Worm (Caenorhabditis elegans) whole organism, L4 larva: Measurements from ENCODE around the gene metl-18.

Source experiments
- F26F4.8 ChIP-seq: fragments of 200-800 bp; sonication (Bioruptor generic); conservative IDR thresholded peaks from 2 replicates; pipeline ENCODE4 v1.3.6; 2022; ENCODE audit warnings: missing genetic modification characterization, missing compliant biosample characterization
- F37D6.2 ChIP-seq: sonication (generic microtip); optimal IDR thresholded peaks from 2 replicates; lab custom pipeline; 2016; ENCODE audit warnings: mild to moderate bottlenecking, missing genetic modification characterization, missing compliant biosample characterization
- F44E2.7 ChIP-seq: fragments of 200-800 bp; sonication (Bioruptor generic); IDR thresholded peaks from 2 replicates; pipeline ENCODE4 v2.1.2; 2022; ENCODE audit warnings: missing genetic modification characterization, missing compliant biosample characterization
- F49E8.2 ChIP-seq: sonication (generic microtip); optimal IDR thresholded peaks from 2 replicates; lab custom pipeline; 2016; ENCODE audit warnings: missing compliant biosample characterization, mild to moderate bottlenecking, missing genetic modification characterization, borderline replicate concordance
- R02D3.7 ChIP-seq: fragments of 150-350 bp; sonication (generic microtip); optimal IDR thresholded peaks from 3 replicates; lab custom pipeline; 2014; ENCODE audit warnings: missing biosample characterization, missing genetic modification characterization
- Y105C5A.15 ChIP-seq: fragments of 200-800 bp; sonication (Bioruptor generic); IDR thresholded peaks from 2 replicates; pipeline ENCODE4 v1.3.6; 2022; ENCODE audit warnings: missing genetic modification characterization, missing compliant biosample characterization
- Y5F2A.4 ChIP-seq: fragments of 200-800 bp; sonication (Bioruptor generic); optimal IDR thresholded peaks from 2 replicates; lab custom pipeline; 2018; ENCODE audit warnings: mild to moderate bottlenecking, missing genetic modification characterization, missing compliant biosample characterization
- ama-1 ChIP-seq: fragments of 150-350 bp; optimal IDR thresholded peaks from 2 replicates; lab custom pipeline; 2014; ENCODE audit warnings: inconsistent platforms, mixed read lengths
- arid-1 ChIP-seq: fragments of 200-800 bp; sonication (Bioruptor generic); conservative IDR thresholded peaks from 2 replicates; pipeline ENCODE4 v1.3.6; 2022; ENCODE audit warnings: missing genetic modification reagents, missing genetic modification characterization, missing compliant biosample characterization
- ceh-28 ChIP-seq: fragments of 150-350 bp; optimal IDR thresholded peaks from 2 replicates; lab custom pipeline; 2014; ENCODE audit warnings: missing biosample characterization, missing genetic modification reagents, missing genetic modification characterization
- ceh-44 ChIP-seq: fragments of 200-800 bp; sonication (Bioruptor generic); IDR thresholded peaks from 2 replicates; pipeline ENCODE4 v1.3.6; 2022; ENCODE audit warnings: missing genetic modification reagents, missing genetic modification characterization, missing compliant biosample characterization
- ceh-82 ChIP-seq: sonication (generic microtip); optimal IDR thresholded peaks from 2 replicates; lab custom pipeline; 2017; ENCODE audit warnings: missing biosample characterization, missing genetic modification characterization
- cey-2 ChIP-seq: sonication (generic microtip); optimal IDR thresholded peaks from 3 replicates; lab custom pipeline; 2017; ENCODE audit warnings: missing genetic modification characterization, mild to moderate bottlenecking, missing compliant biosample characterization, antibody characterized with exemption, borderline replicate concordance; ENCODE audit not compliant: insufficient read depth
- ctbp-1 ChIP-seq: fragments of 200-800 bp; sonication (Bioruptor generic); IDR thresholded peaks from 2 replicates; pipeline ENCODE4 v1.3.6; 2022; ENCODE audit warnings: missing genetic modification reagents, missing genetic modification characterization, missing compliant biosample characterization
- daf-12 ChIP-seq: fragments of 150-350 bp; optimal IDR thresholded peaks from 2 replicates; lab custom pipeline; 2014; ENCODE audit warnings: missing biosample characterization, missing genetic modification reagents, missing genetic modification characterization
- daf-16 ChIP-seq, 3 experiments: sonication (generic microtip); optimal IDR thresholded peaks; 2 replicates each; lab custom pipeline; 2016 to 2017; ENCODE audit warnings: missing genetic modification characterization in 3 of 3, missing genetic modification reagents in 3 of 3, mild to moderate bottlenecking in 2 of 3, missing compliant biosample characterization in 2 of 3, missing biosample characterization in 1 of 3, moderate library complexity in 1 of 3
- daf-19 ChIP-seq: fragments of 200-800 bp; sonication (Bioruptor generic); conservative IDR thresholded peaks from 2 replicates; pipeline ENCODE4 v1.3.6; 2022; ENCODE audit warnings: missing genetic modification characterization, missing compliant biosample characterization
- egl-27 ChIP-seq: sonication (generic microtip); optimal IDR thresholded peaks from 3 replicates; lab custom pipeline; 2017; ENCODE audit warnings: missing biosample characterization, missing genetic modification reagents, missing genetic modification characterization
- fkh-10 ChIP-seq: fragments of 150-350 bp; optimal IDR thresholded peaks from 2 replicates; lab custom pipeline; 2014; ENCODE audit warnings: missing biosample characterization, missing genetic modification reagents, missing genetic modification characterization
- fos-1 ChIP-seq: fragments of 150-350 bp; optimal IDR thresholded peaks from 2 replicates; lab custom pipeline; 2014; ENCODE audit warnings: missing biosample characterization, missing genetic modification characterization
- gei-8 ChIP-seq: fragments of 200-800 bp; sonication (Bioruptor generic); optimal IDR thresholded peaks from 2 replicates; lab custom pipeline; 2018; ENCODE audit warnings: mild to moderate bottlenecking, missing genetic modification characterization, missing compliant biosample characterization
- hmg-1.1 ChIP-seq: fragments of 200-800 bp; sonication (Bioruptor generic); IDR thresholded peaks from 2 replicates; pipeline ENCODE4 v1.3.6; 2022; ENCODE audit warnings: missing genetic modification reagents, missing genetic modification characterization, missing compliant biosample characterization
- lin-29 ChIP-seq: fragments of 200-800 bp; sonication (Bioruptor generic); IDR thresholded peaks from 2 replicates; pipeline ENCODE4 v1.3.6; 2022; ENCODE audit warnings: missing genetic modification reagents, missing genetic modification characterization, missing compliant biosample characterization
- lin-39 ChIP-seq: fragments of 150-350 bp; optimal IDR thresholded peaks from 2 replicates; lab custom pipeline; 2014; ENCODE audit warnings: missing biosample characterization, missing genetic modification reagents, missing genetic modification characterization
- lsy-2 ChIP-seq, 2 experiments: fragments of 150-350 bp in 1 of 2; sonication (generic microtip) in 1 of 2; optimal IDR thresholded peaks; 2 replicates each; lab custom pipeline; 2014 to 2017; ENCODE audit warnings: missing biosample characterization in 2 of 2, missing genetic modification characterization in 2 of 2
- madf-5 ChIP-seq, 2 experiments: fragments of 200-800 bp; sonication (Bioruptor generic); IDR thresholded peaks; 2 replicates each; pipeline ENCODE4 v1.3.6; 2022; ENCODE audit warnings: missing compliant biosample characterization in 2 of 2, missing genetic modification characterization in 2 of 2
- madf-9 ChIP-seq: fragments of 200-800 bp; sonication (Bioruptor generic); conservative IDR thresholded peaks from 2 replicates; pipeline ENCODE4 v1.3.6; 2022; ENCODE audit warnings: missing genetic modification reagents, missing genetic modification characterization, missing compliant biosample characterization
- mdt-29 ChIP-seq: fragments of 200-800 bp; sonication (Bioruptor generic); IDR thresholded peaks from 2 replicates; pipeline ENCODE4 v1.3.6; 2022; ENCODE audit warnings: missing genetic modification reagents, missing genetic modification characterization, missing compliant biosample characterization
- nhr-10 ChIP-seq: fragments of 150-350 bp; optimal IDR thresholded peaks from 2 replicates; lab custom pipeline; 2014; ENCODE audit warnings: missing biosample characterization, missing genetic modification characterization
- nhr-102 ChIP-seq: sonication (generic microtip); optimal IDR thresholded peaks from 2 replicates; lab custom pipeline; 2016; ENCODE audit warnings: mild to moderate bottlenecking, missing genetic modification characterization, moderate library complexity, missing compliant biosample characterization
- nhr-111 ChIP-seq: fragments of 200-800 bp; sonication (Bioruptor generic); optimal IDR thresholded peaks from 2 replicates; lab custom pipeline; 2018; ENCODE audit warnings: mild to moderate bottlenecking, missing genetic modification characterization, missing compliant biosample characterization
- nhr-237 ChIP-seq: sonication (generic microtip); optimal IDR thresholded peaks from 2 replicates; lab custom pipeline; 2017; ENCODE audit warnings: missing biosample characterization, missing genetic modification characterization
- nhr-25 ChIP-seq: sonication (generic microtip); optimal IDR thresholded peaks from 2 replicates; lab custom pipeline; 2017; ENCODE audit warnings: missing genetic modification characterization, mild to moderate bottlenecking, missing compliant biosample characterization, antibody characterized with exemption, moderate library complexity, borderline replicate concordance; ENCODE audit not compliant: insufficient read depth
- nhr-41 ChIP-seq: fragments of 200-800 bp; sonication (Bioruptor generic); IDR thresholded peaks from 2 replicates; pipeline ENCODE4 v1.3.6; 2022; ENCODE audit warnings: missing genetic modification reagents, missing genetic modification characterization, missing compliant biosample characterization
- nhr-42 ChIP-seq: fragments of 200-800 bp; sonication (Bioruptor generic); IDR thresholded peaks from 2 replicates; pipeline ENCODE4 v1.3.6; 2022; ENCODE audit warnings: missing genetic modification characterization, missing compliant biosample characterization
- nhr-77 ChIP-seq: fragments of 150-350 bp; optimal IDR thresholded peaks from 2 replicates; lab custom pipeline; 2014; ENCODE audit warnings: missing biosample characterization, missing genetic modification characterization
- pha-4 ChIP-seq, 2 experiments: fragments of 150-350 bp in 1 of 2; fragments of 200-800 bp in 1 of 2; sonication (Bioruptor generic) in 1 of 2; IDR thresholded peaks in 1 of 2; optimal IDR thresholded peaks in 1 of 2; 2 replicates each; pipeline versions ENCODE4 v1.3.6 to Lab custom; 2014 to 2022; ENCODE audit warnings: missing genetic modification characterization in 2 of 2, missing genetic modification reagents in 2 of 2, missing biosample characterization in 1 of 2, missing compliant biosample characterization in 1 of 2
- php-3 ChIP-seq: fragments of 200-800 bp; sonication (Bioruptor generic); IDR thresholded peaks from 2 replicates; pipeline ENCODE4 v1.3.6; 2022; ENCODE audit warnings: missing genetic modification reagents, missing genetic modification characterization, missing compliant biosample characterization
- pqm-1 ChIP-seq: sonication (generic microtip); optimal IDR thresholded peaks from 2 replicates; lab custom pipeline; 2017; ENCODE audit warnings: missing biosample characterization, missing genetic modification characterization
- saeg-2 ChIP-seq: fragments of 200-800 bp; sonication (Bioruptor generic); IDR thresholded peaks from 2 replicates; pipeline ENCODE4 v1.3.6; 2022; ENCODE audit warnings: missing genetic modification reagents, missing genetic modification characterization, missing compliant biosample characterization
- set-16 ChIP-seq: fragments of 200-800 bp; sonication (Bioruptor generic); IDR thresholded peaks from 2 replicates; pipeline ENCODE4 v1.3.6; 2022; ENCODE audit warnings: missing genetic modification reagents, missing genetic modification characterization, missing compliant biosample characterization
- snpc-4 ChIP-seq: fragments of 150-350 bp; optimal IDR thresholded peaks from 2 replicates; lab custom pipeline; 2014; ENCODE audit warnings: missing biosample characterization, missing genetic modification characterization
- spr-3 ChIP-seq: fragments of 200-800 bp; sonication (Bioruptor generic); optimal IDR thresholded peaks from 2 replicates; lab custom pipeline; 2018; ENCODE audit warnings: mild to moderate bottlenecking, missing genetic modification characterization, missing compliant biosample characterization
- unc-39 ChIP-seq: sonication (generic microtip); optimal IDR thresholded peaks from 2 replicates; lab custom pipeline; 2017; ENCODE audit warnings: missing biosample characterization, missing genetic modification characterization
- unc-62 ChIP-seq, 3 experiments: fragments of 150-350 bp in 1 of 3; sonication (generic microtip); optimal IDR thresholded peaks in 2 of 3; peaks in 1 of 3; 1 replicate in 1 of 3; 2 replicates in 2 of 3; lab custom pipeline; 2014 to 2017; ENCODE audit warnings: missing biosample characterization in 3 of 3, missing genetic modification characterization in 3 of 3, missing genetic modification reagents in 3 of 3, missing genotype in 1 of 3
- vab-7 ChIP-seq: fragments of 200-800 bp; sonication (Bioruptor generic); IDR thresholded peaks from 2 replicates; pipeline ENCODE4 v1.3.6; 2022; ENCODE audit warnings: missing genetic modification reagents, missing genetic modification characterization, missing compliant biosample characterization
- zfp-2 ChIP-seq: sonication (generic microtip); optimal IDR thresholded peaks from 2 replicates; lab custom pipeline; 2016; ENCODE audit warnings: mild to moderate bottlenecking, missing genetic modification characterization, missing compliant biosample characterization
- zip-11 ChIP-seq: fragments of 200-800 bp; sonication (Bioruptor generic); IDR thresholded peaks from 2 replicates; pipeline ENCODE4 v1.3.6; 2022; ENCODE audit warnings: missing genetic modification characterization, missing compliant biosample characterization
- ztf-11 ChIP-seq: fragments of 150-350 bp; optimal IDR thresholded peaks from 2 replicates; lab custom pipeline; 2014; ENCODE audit warnings: missing biosample characterization, missing genetic modification characterization

Gene metl-18

DNA sequence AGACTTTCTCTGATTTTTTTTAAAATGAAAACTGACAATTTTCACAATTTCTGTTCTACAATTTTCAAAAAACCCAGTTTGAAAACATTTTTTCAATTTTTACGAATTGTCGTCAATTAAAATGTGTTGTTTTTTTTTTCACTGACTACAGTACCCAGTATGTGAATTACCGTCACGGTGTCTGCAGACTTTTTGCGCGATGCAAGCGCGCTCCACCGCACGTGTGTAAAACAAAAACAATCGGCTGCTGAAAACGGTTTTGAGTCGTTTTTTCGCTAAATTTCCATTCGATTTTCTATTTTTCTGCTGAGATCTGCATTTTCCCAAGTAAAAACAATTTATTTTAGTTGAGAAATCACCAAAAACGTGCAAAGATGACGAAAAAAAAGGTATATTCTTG, 30.7 kb downstream of the metl-18 start (continued):
- 0 out of 2 replicates have a peak, but pooled peaks have one; percentile 7 for TF ChIP-seq set-16 (GFP tag; lab: Robert Waterston, UW)
- TF ChIP-seq nhr-102 (tag; lab: Kevin White, UChicago) = peak; percentile 97
- TF ChIP-seq ceh-28 = no peak
- TF ChIP-seq snpc-4 (tag; lab: Kevin White, UChicago) = no peak
- peak; percentile 73 for TF ChIP-seq lin-39
- peak; percentile 99 for TF ChIP-seq lin-29
- TF ChIP-seq daf-12 = no peak
- TF ChIP-seq daf-19 (GFP tag; lab: Robert Waterston, UW) = no peak
- peak; percentile 87 for TF ChIP-seq vab-7 (GFP tag; lab: Robert Waterston, UW)
- no peak for TF ChIP-seq Y105C5A.15 (GFP tag; lab: Robert Waterston, UW)
- TF ChIP-seq nhr-10 (tag; lab: Kevin White, UChicago) = peak; percentile 63
- peak; percentile 73 for TF ChIP-seq nhr-237 (tag; lab: Kevin White, UChicago)
- TF ChIP-seq pqm-1 (tag; lab: Kevin White, UChicago) = peak; percentile 45
- TF ChIP-seq ceh-82 (tag; lab: Kevin White, UChicago) = no peak
- TF ChIP-seq F49E8.2 (tag; lab: Kevin White, UChicago) = peak; percentile 8
- TF ChIP-seq nhr-42 (GFP tag; lab: Robert Waterston, UW) = peak; percentile 98
- peak; percentile 95 for TF ChIP-seq ctbp-1 (GFP tag; lab: Robert Waterston, UW)
- TF ChIP-seq Y5F2A.4 = peak; percentile 61
- TF ChIP-seq unc-62 (GFP tag; optimal IDR thresholded peaks at IDR 0.05 in 1 of 2; lab: Kevin White, UChicago) = peak in 1 of 2 experiments; percentile 99
- TF ChIP-seq unc-62 (tag; optimal IDR thresholded peaks at IDR 0.05; lab: Kevin White, UChicago) = no peak
- TF ChIP-seq egl-27 (tag; lab: Kevin White, UChicago) = no peak
- peak; percentile 7 for TF ChIP-seq R02D3.7
- TF ChIP-seq ztf-11 = no peak
- peak; percentile 95 for TF ChIP-seq mdt-29
- TF ChIP-seq hmg-1.1 = peak; percentile 99
- TF ChIP-seq F44E2.7 (GFP tag; lab: Robert Waterston, UW) = no peak
- TF ChIP-seq spr-3 = peak; percentile 87
- peak; percentile 91 for TF ChIP-seq nhr-25
- TF ChIP-seq ceh-44 (GFP tag; lab: Robert Waterston, UW) = peak; percentile 53; the same call in 1 of the 2 replicates
- TF ChIP-seq fkh-10 (GFP tag; lab: Kevin White, UChicago) = peak; percentile 96
- no peak for TF ChIP-seq unc-39 (tag; lab: Kevin White, UChicago)
- TF ChIP-seq gei-8 (GFP tag; lab: Kevin White, UChicago) = peak; percentile 15
- TF ChIP-seq ama-1 (lab: Kevin White, UChicago) = peak; percentile 60
- peak; percentile 91 for TF ChIP-seq zfp-2 (tag; lab: Kevin White, UChicago)
- peak; percentile 90 for TF ChIP-seq saeg-2
- TF ChIP-seq F26F4.8 = no peak
- TF ChIP-seq madf-5 (GFP tag; IDR thresholded peaks at IDR 0.05; lab: Robert Waterston, UW) = peak; percentile 72 to 82; a peak in 2 of 4 replicates
- peak; percentile 98 for TF ChIP-seq madf-9 (GFP tag; lab: Robert Waterston, UW)
- TF ChIP-seq nhr-41 (GFP tag; lab: Robert Waterston, UW) = 0 out of 2 replicates have a peak, but pooled peaks have one; percentile 15
- TF ChIP-seq nhr-111 (GFP tag; lab: Kevin White, UChicago) = no peak
- TF ChIP-seq pha-4 (GFP tag; IDR thresholded peaks at IDR 0.05; lab: Robert Waterston, UW) = peak; percentile 96
- TF ChIP-seq pha-4 (tag; optimal IDR thresholded peaks at IDR 0.05; lab: Kevin White, UChicago) = peak; percentile 15
- TF ChIP-seq cey-2 = no peak
- TF ChIP-seq php-3 (GFP tag; lab: Robert Waterston, UW) = peak; percentile 86
- peak; percentile 98 to 100 for TF ChIP-seq lsy-2 (tag; optimal IDR thresholded peaks at IDR 0.05; lab: Kevin White, UChicago)
- TF ChIP-seq zip-11 = no peak
- TF ChIP-seq nhr-77 (tag; lab: Kevin White, UChicago) = peak; percentile 99
- TF ChIP-seq daf-16 (GFP tag; optimal IDR thresholded peaks at IDR 0.05; lab: Kevin White, UChicago) = peak; percentile 52 to 90
- peak; percentile 94 for TF ChIP-seq daf-16 (tag; optimal IDR thresholded peaks at IDR 0.05; lab: Kevin White, UChicago)
- TF ChIP-seq arid-1 (GFP tag; lab: Robert Waterston, UW) = peak; percentile 93
- TF ChIP-seq F37D6.2 (tag; lab: Kevin White, UChicago) = peak; percentile 95
- peak; percentile 52 for TF ChIP-seq fos-1 (tag; lab: Kevin White, UChicago)
